Worm (Caenorhabditis elegans) whole organism, early embryonic: Measurements from ENCODE around the gene air-1.
A peak's percentile ranks its signal among the peaks of the same experiment; 100 is the strongest.

Experiments used
- B0310.2 ChIP-seq: sonication (generic microtip); optimal IDR thresholded peaks from 2 replicates; lab custom pipeline; 2016; ENCODE audit warnings: mild to moderate bottlenecking, missing genetic modification characterization, missing compliant biosample characterization
- F13C5.2 ChIP-seq: sonication (generic microtip); optimal IDR thresholded peaks from 2 replicates; lab custom pipeline; 2017; ENCODE audit warnings: mild to moderate bottlenecking, missing genetic modification characterization, inconsistent platforms, missing compliant biosample characterization
- aly-1 ChIP-seq: sonication (generic microtip); optimal IDR thresholded peaks from 2 replicates; lab custom pipeline; 2016; ENCODE audit warnings: missing genetic modification characterization, missing compliant biosample characterization
- ama-1 ChIP-seq: fragments of 150-350 bp; optimal IDR thresholded peaks from 2 replicates; lab custom pipeline; 2014
- ceh-13 ChIP-seq: fragments of 200-800 bp; sonication (Bioruptor generic); optimal IDR thresholded peaks from 2 replicates; lab custom pipeline; 2018; ENCODE audit warnings: mild to moderate bottlenecking, missing genetic modification characterization, missing compliant biosample characterization
- ceh-36 ChIP-seq: sonication (generic microtip); optimal IDR thresholded peaks from 2 replicates; lab custom pipeline; 2016; ENCODE audit warnings: missing genetic modification characterization, inconsistent platforms, missing compliant biosample characterization
- ets-7 ChIP-seq: sonication (generic microtip); optimal IDR thresholded peaks from 2 replicates; lab custom pipeline; 2016; ENCODE audit warnings: missing genotype, missing genetic modification characterization, missing compliant biosample characterization
- flt-1 ChIP-seq: fragments of 200-800 bp; sonication (Bioruptor generic); IDR thresholded peaks from 2 replicates; pipeline ENCODE4 v1.3.6; 2022; ENCODE audit warnings: missing genetic modification characterization, missing compliant biosample characterization
- hmbx-1 ChIP-seq: sonication (generic microtip); optimal IDR thresholded peaks from 2 replicates; lab custom pipeline; 2016; ENCODE audit warnings: mild to moderate bottlenecking, missing genetic modification characterization, missing compliant biosample characterization
- hmg-4 ChIP-seq: fragments of 200-800 bp; sonication (Bioruptor generic); optimal IDR thresholded peaks from 2 replicates; lab custom pipeline; 2018; ENCODE audit warnings: mild to moderate bottlenecking, missing genetic modification characterization, missing compliant biosample characterization
- hnd-1 ChIP-seq: sonication (generic microtip); optimal IDR thresholded peaks from 2 replicates; lab custom pipeline; 2016; ENCODE audit warnings: missing genetic modification characterization, missing compliant biosample characterization
- pes-1 ChIP-seq: fragments of 200-800 bp; sonication (Bioruptor generic); IDR thresholded peaks from 2 replicates; pipeline ENCODE4 v1.3.6; 2022; ENCODE audit warnings: missing genetic modification reagents, missing genetic modification characterization, missing compliant biosample characterization
- scrt-1 ChIP-seq: fragments of 200-800 bp; sonication (Bioruptor generic); IDR thresholded peaks from 2 replicates; pipeline ENCODE4 v1.3.6; 2022; ENCODE audit warnings: missing genetic modification characterization, missing compliant biosample characterization
- sea-1 ChIP-seq: fragments of 200-800 bp; sonication (Bioruptor generic); conservative IDR thresholded peaks from 2 replicates; pipeline ENCODE4 v1.3.6; 2022; ENCODE audit warnings: missing genetic modification characterization, missing compliant biosample characterization
- tbx-11 ChIP-seq: fragments of 200-800 bp; sonication (Bioruptor generic); IDR thresholded peaks from 2 replicates; pipeline ENCODE4 v1.3.6; 2022; ENCODE audit warnings: missing genetic modification characterization, missing compliant biosample characterization
- tbx-37 ChIP-seq: fragments of 200-800 bp; sonication (Bioruptor generic); conservative IDR thresholded peaks from 2 replicates; pipeline ENCODE4 v1.3.6; 2022; ENCODE audit warnings: missing genetic modification reagents, missing genetic modification characterization, missing compliant biosample characterization
- tra-4 ChIP-seq: sonication (generic microtip); optimal IDR thresholded peaks from 2 replicates; lab custom pipeline; 2017; ENCODE audit warnings: missing genetic modification characterization, missing compliant biosample characterization

air-1 gene

ce11 chrV:8221083-8221538 lies at the start of gene air-1, which contains the start of gene cogc-6:
Gene air-1, plus strand, starts transcription at chrV:8221488.
Gene cogc-6, minus strand, starts transcription at chrV:8221316.
- TF ChIP-seq sea-1 (GFP tag; lab: Robert Waterston, UW) (no peak), F13C5.2 (tag; lab: Kevin White, UChicago) (no peak), ceh-36 (no peak), tra-4 (no peak), hmg-4 (GFP tag; lab: Kevin White, UChicago) (no peak), hmbx-1 (tag; lab: Kevin White, UChicago) (no peak), ama-1 (lab: Kevin White, UChicago) (no peak), hnd-1 (no peak), B0310.2 (tag; lab: Kevin White, UChicago) (no peak), aly-1 (tag; lab: Kevin White, UChicago) (no peak), ceh-13 (GFP tag; lab: Kevin White, UChicago) (no peak), pes-1 (GFP tag; lab: Robert Waterston, UW) (no peak), flt-1 (GFP tag; lab: Robert Waterston, UW) (no peak), scrt-1 (GFP tag; lab: Robert Waterston, UW) (no peak), tbx-37 (GFP tag; lab: Robert Waterston, UW) (no peak), ets-7 (no peak), tbx-11 (GFP tag; lab: Robert Waterston, UW) (no peak)

ce11 chrV:8171688-8172087 lies 49.6 kb upstream of the air-1 start:
- TF ChIP-seq hmbx-1 (tag; lab: Kevin White, UChicago) (no peak), ceh-36 (no peak), hnd-1 (no peak), tbx-11 (GFP tag; lab: Robert Waterston, UW) (no peak)

ce11 chrV:8177349-8177748 lies 43.9 kb upstream of the air-1 start, which contains the start of gene F20D6.9:
Gene F20D6.9, minus strand, starts transcription at chrV:8177449.
- no peak for TF ChIP-seq ets-7

- TF ChIP-seq scrt-1 (GFP tag; lab: Robert Waterston, UW), result no peak
- no peak for TF ChIP-seq F13C5.2 (tag; lab: Kevin White, UChicago)
- TF ChIP-seq ceh-13 (GFP tag; lab: Kevin White, UChicago), result no peak
- TF ChIP-seq hmg-4 (GFP tag; lab: Kevin White, UChicago), result no peak
- TF ChIP-seq ets-7, result no peak
- TF ChIP-seq tra-4, result no peak
- TF ChIP-seq sea-1 (GFP tag; lab: Robert Waterston, UW), result no peak
- TF ChIP-seq hnd-1, result no peak
- TF ChIP-seq tbx-37 (GFP tag; lab: Robert Waterston, UW), result no peak
- no peak for TF ChIP-seq B0310.2 (tag; lab: Kevin White, UChicago)
- TF ChIP-seq ceh-36, result no peak
- TF ChIP-seq flt-1 (GFP tag; lab: Robert Waterston, UW), result no peak
These were observed 43.0 kb upstream of the air-1 start for ce11 chrV:8178279-8178678.

- TF ChIP-seq scrt-1 (GFP tag; lab: Robert Waterston, UW), result peak; percentile 36; the same call in 1 of the 2 replicates
- TF ChIP-seq hmg-4 (GFP tag; lab: Kevin White, UChicago), result no peak
- no peak for TF ChIP-seq ceh-36
These were observed 42.3 kb upstream of the air-1 start, which contains the start of gene srp-7 for ce11 chrV:8178914-8179542. Gene srp-7, plus strand, starts transcription at chrV:8179126.

ce11 chrV:8183384-8183783 lies 37.9 kb upstream of the air-1 start, which contains the start of gene srp-8:
Gene srp-8, plus strand, starts transcription at chrV:8183684.
- TF ChIP-seq hmbx-1 (tag; lab: Kevin White, UChicago) (no peak), pes-1 (GFP tag; lab: Robert Waterston, UW) (no peak), scrt-1 (GFP tag; lab: Robert Waterston, UW) (no peak), flt-1 (GFP tag; lab: Robert Waterston, UW) (no peak), hnd-1 (no peak), B0310.2 (tag; lab: Kevin White, UChicago) (no peak), F13C5.2 (tag; lab: Kevin White, UChicago) (no peak), tbx-11 (GFP tag; lab: Robert Waterston, UW) (no peak), ceh-13 (GFP tag; lab: Kevin White, UChicago) (no peak), aly-1 (tag; lab: Kevin White, UChicago) (no peak)

- TF ChIP-seq sea-1 (GFP tag; lab: Robert Waterston, UW) (no peak), flt-1 (GFP tag; lab: Robert Waterston, UW) (no peak), ceh-13 (GFP tag; lab: Kevin White, UChicago) (no peak), tbx-11 (GFP tag; lab: Robert Waterston, UW) (no peak), tbx-37 (GFP tag; lab: Robert Waterston, UW) (no peak), hmg-4 (GFP tag; lab: Kevin White, UChicago) (no peak), ceh-36 (no peak), ama-1 (lab: Kevin White, UChicago) (no peak), B0310.2 (tag; lab: Kevin White, UChicago) (no peak), F13C5.2 (tag; lab: Kevin White, UChicago) (no peak), hnd-1 (no peak), scrt-1 (GFP tag; lab: Robert Waterston, UW) (no peak), hmbx-1 (tag; lab: Kevin White, UChicago) (no peak), pes-1 (GFP tag; lab: Robert Waterston, UW) (no peak)
These were observed 35.6 kb upstream of the air-1 start, which contains the start of gene F20D6.2 for ce11 chrV:8185737-8186136. Gene F20D6.2, plus strand, starts transcription at chrV:8186037.

ce11 chrV:8188421-8188820 lies 32.9 kb upstream of the air-1 start, which contains the start of gene F20D6.15:
Gene F20D6.15, minus strand, starts transcription at chrV:8188467.
- TF ChIP-seq F13C5.2 (tag; lab: Kevin White, UChicago) (no peak), ets-7 (no peak), scrt-1 (GFP tag; lab: Robert Waterston, UW) (no peak), hmg-4 (GFP tag; lab: Kevin White, UChicago) (no peak)
